Worm (Caenorhabditis elegans) whole organism, L1 larva: ENCODE data around the gene ift-139.

ENCODE experiments used
- C04F5.9 ChIP-seq: sonication (generic microtip); optimal IDR thresholded peaks from 2 replicates; lab custom pipeline; 2016; ENCODE audit warnings: missing genetic modification characterization, missing compliant biosample characterization
- C16A3.4 ChIP-seq: fragments of 150-350 bp; optimal IDR thresholded peaks from 2 replicates; lab custom pipeline; 2014; ENCODE audit warnings: missing biosample characterization, missing genetic modification characterization
- C34B4.2 ChIP-seq: sonication (generic microtip); optimal IDR thresholded peaks from 2 replicates; lab custom pipeline; 2017; ENCODE audit warnings: mild to moderate bottlenecking, missing genetic modification characterization, missing compliant biosample characterization
- F16B12.6 ChIP-seq: fragments of 150-350 bp; optimal IDR thresholded peaks from 2 replicates; lab custom pipeline; 2014; ENCODE audit warnings: missing biosample characterization, missing genetic modification characterization
- alr-1 ChIP-seq: fragments of 200-800 bp; sonication (Bioruptor generic); optimal IDR thresholded peaks from 2 replicates; lab custom pipeline; 2018; ENCODE audit warnings: borderline replicate concordance, mild to moderate bottlenecking, missing genetic modification characterization, missing compliant biosample characterization
- ceh-63 ChIP-seq: fragments of 200-800 bp; sonication (Bioruptor generic); optimal IDR thresholded peaks from 2 replicates; lab custom pipeline; 2018; ENCODE audit warnings: mild to moderate bottlenecking, missing genetic modification characterization, missing compliant biosample characterization
- ceh-82 ChIP-seq, 3 experiments: fragments of 150-350 bp in 1 of 3; sonication (generic microtip) in 2 of 3; optimal IDR thresholded peaks; 2 replicates each; lab custom pipeline; 2014 to 2017; ENCODE audit warnings: missing biosample characterization in 3 of 3, missing genetic modification characterization in 3 of 3
- dpl-1 ChIP-seq, 3 experiments: fragments of 150-350 bp in 2 of 3; sonication (generic microtip) in 1 of 3; optimal IDR thresholded peaks; 2 replicates each; lab custom pipeline; 2014 to 2017; ENCODE audit warnings: missing biosample characterization in 3 of 3, missing genetic modification characterization in 3 of 3, missing genetic modification reagents in 3 of 3
- dsc-1 ChIP-seq: sonication (generic microtip); optimal IDR thresholded peaks from 2 replicates; lab custom pipeline; 2016; ENCODE audit warnings: mild to moderate bottlenecking, missing genetic modification characterization, missing compliant biosample characterization
- efl-1 ChIP-seq, 4 experiments: fragments of 150-350 bp; optimal IDR thresholded peaks in 3 of 4; peaks in 1 of 4; 1 replicate in 1 of 4; 2 replicates in 3 of 4; lab custom pipeline; 2014; ENCODE audit warnings: missing biosample characterization in 2 of 4, missing genetic modification characterization in 2 of 4, missing genetic modification reagents in 2 of 4
- elt-2 ChIP-seq: sonication (generic microtip); optimal IDR thresholded peaks from 2 replicates; lab custom pipeline; 2016; ENCODE audit warnings: missing genetic modification characterization, mild to moderate bottlenecking, inconsistent platforms, missing compliant biosample characterization, missing genetic modification reagents
- elt-3 ChIP-seq, 6 experiments: fragments of 150-350 bp in 1 of 6; sonication (generic microtip); optimal IDR thresholded peaks; 2 replicates each; lab custom pipeline; 2017 to 2018; ENCODE audit warnings: missing biosample characterization in 6 of 6, missing genetic modification characterization in 6 of 6, inconsistent platforms in 1 of 6
- ets-5 ChIP-seq: fragments of 200-800 bp; sonication (Bioruptor generic); IDR thresholded peaks from 2 replicates; pipeline ENCODE4 v1.3.6; 2022; ENCODE audit warnings: missing genetic modification characterization, missing compliant biosample characterization
- fkh-10 ChIP-seq: sonication (generic microtip); optimal IDR thresholded peaks from 2 replicates; lab custom pipeline; 2017; ENCODE audit warnings: missing biosample characterization, missing genetic modification reagents, missing genetic modification characterization
- fkh-4 ChIP-seq: sonication (generic microtip); optimal IDR thresholded peaks from 2 replicates; lab custom pipeline; 2016; ENCODE audit warnings: missing compliant biosample characterization, missing genetic modification characterization, borderline replicate concordance
- fkh-8 ChIP-seq: sonication (generic microtip); optimal IDR thresholded peaks from 2 replicates; lab custom pipeline; 2016; ENCODE audit warnings: mild to moderate bottlenecking, missing genetic modification characterization, missing compliant biosample characterization
- fos-1 ChIP-seq: fragments of 150-350 bp; optimal IDR thresholded peaks from 2 replicates; lab custom pipeline; 2014; ENCODE audit warnings: missing biosample characterization, missing genetic modification characterization
- grh-1 ChIP-seq: fragments of 200-800 bp; sonication (Bioruptor generic); IDR thresholded peaks from 2 replicates; pipeline ENCODE4 v1.3.6; 2022; ENCODE audit warnings: missing genetic modification reagents, missing genetic modification characterization, missing compliant biosample characterization
- hlh-4 ChIP-seq: sonication (generic microtip); optimal IDR thresholded peaks from 2 replicates; lab custom pipeline; 2016; ENCODE audit warnings: mild to moderate bottlenecking, missing genetic modification characterization, missing compliant biosample characterization
- irx-1 ChIP-seq: sonication (generic microtip); optimal IDR thresholded peaks from 2 replicates; lab custom pipeline; 2016; ENCODE audit warnings: missing genetic modification characterization, missing compliant biosample characterization
- isw-1 ChIP-seq: fragments of 200-800 bp; sonication (Bioruptor generic); IDR thresholded peaks from 2 replicates; pipeline ENCODE4 v1.3.6; 2022; ENCODE audit warnings: missing genetic modification characterization, missing compliant biosample characterization
- lin-13 ChIP-seq: fragments of 150-350 bp; optimal IDR thresholded peaks from 2 replicates; lab custom pipeline; 2014; ENCODE audit warnings: missing biosample characterization, missing genetic modification reagents, missing genetic modification characterization
- lin-15B ChIP-seq: fragments of 150-350 bp; sonication (generic microtip); optimal IDR thresholded peaks from 3 replicates; lab custom pipeline; 2014; ENCODE audit warnings: missing biosample characterization, missing genetic modification characterization
- lin-35 ChIP-seq, 2 experiments: fragments of 150-350 bp; optimal IDR thresholded peaks; 2 replicates each; lab custom pipeline; 2014; ENCODE audit warnings: missing biosample characterization in 2 of 2, missing genetic modification characterization in 2 of 2, missing genetic modification reagents in 2 of 2
- lir-3 ChIP-seq: sonication (generic microtip); optimal IDR thresholded peaks from 2 replicates; lab custom pipeline; 2016; ENCODE audit warnings: mild to moderate bottlenecking, missing genetic modification characterization, moderate library complexity, missing compliant biosample characterization; ENCODE audit not compliant: poor library complexity
- lsy-2 ChIP-seq, 2 experiments: fragments of 150-350 bp; optimal IDR thresholded peaks; 2 replicates each; lab custom pipeline; 2014; ENCODE audit warnings: missing biosample characterization in 2 of 2, missing genetic modification characterization in 2 of 2
- mab-9 ChIP-seq: fragments of 200-800 bp; sonication (Bioruptor generic); IDR thresholded peaks from 2 replicates; pipeline ENCODE4 v1.3.6; 2022; ENCODE audit warnings: missing genetic modification reagents, missing genetic modification characterization, missing compliant biosample characterization
- mdl-1 ChIP-seq, 2 experiments: fragments of 150-350 bp; optimal IDR thresholded peaks; 2 replicates each; lab custom pipeline; 2014 to 2017; ENCODE audit warnings: missing biosample characterization in 2 of 2, missing genetic modification characterization in 2 of 2, inconsistent platforms in 1 of 2
- nhr-19 ChIP-seq: fragments of 200-800 bp; sonication (Bioruptor generic); conservative IDR thresholded peaks from 2 replicates; pipeline ENCODE4 v1.3.6; 2022; ENCODE audit warnings: missing genetic modification characterization, missing compliant biosample characterization
- nhr-20 ChIP-seq: sonication (generic microtip); optimal IDR thresholded peaks from 2 replicates; lab custom pipeline; 2016; ENCODE audit warnings: mild to moderate bottlenecking, missing genetic modification characterization, missing compliant biosample characterization
- nhr-237 ChIP-seq: fragments of 150-350 bp; optimal IDR thresholded peaks from 2 replicates; lab custom pipeline; 2014; ENCODE audit warnings: missing biosample characterization, missing genetic modification characterization
- nhr-28 ChIP-seq: fragments of 150-350 bp; optimal IDR thresholded peaks from 2 replicates; lab custom pipeline; 2014; ENCODE audit warnings: missing biosample characterization, missing genetic modification characterization
- nhr-47 ChIP-seq: sonication (generic microtip); optimal IDR thresholded peaks from 2 replicates; lab custom pipeline; 2016; ENCODE audit warnings: mild to moderate bottlenecking, missing genetic modification characterization, moderate library complexity, missing compliant biosample characterization
- nhr-71 ChIP-seq: sonication (generic microtip); optimal IDR thresholded peaks from 2 replicates; lab custom pipeline; 2016; ENCODE audit warnings: mild to moderate bottlenecking, missing genetic modification characterization, moderate library complexity, missing compliant biosample characterization
- nhr-76 ChIP-seq: sonication (generic microtip); optimal IDR thresholded peaks from 2 replicates; lab custom pipeline; 2017; ENCODE audit warnings: missing biosample characterization, missing genetic modification characterization
- nhr-85 ChIP-seq: sonication (generic microtip); peaks from one replicate; lab custom pipeline; 2016; ENCODE audit warnings: missing genetic modification characterization, inconsistent platforms, missing compliant biosample characterization
- pax-3 ChIP-seq: fragments of 200-800 bp; sonication (Bioruptor generic); optimal IDR thresholded peaks from 2 replicates; lab custom pipeline; 2018; ENCODE audit warnings: mild to moderate bottlenecking, missing genetic modification characterization, moderate library complexity, missing compliant biosample characterization
- pqm-1 ChIP-seq: sonication (generic microtip); optimal IDR thresholded peaks from 3 replicates; lab custom pipeline; 2017; ENCODE audit warnings: missing biosample characterization, missing genetic modification characterization
- rnt-1 ChIP-seq: sonication (generic microtip); optimal IDR thresholded peaks from 2 replicates; lab custom pipeline; 2016; ENCODE audit warnings: mild to moderate bottlenecking, missing genetic modification characterization, moderate library complexity, missing compliant biosample characterization
- skn-1 ChIP-seq: fragments of 150-350 bp; optimal IDR thresholded peaks from 2 replicates; lab custom pipeline; 2014; ENCODE audit warnings: missing biosample characterization, missing genetic modification characterization
- snu-23 ChIP-seq: sonication (generic microtip); optimal IDR thresholded peaks from 2 replicates; lab custom pipeline; 2016; ENCODE audit warnings: missing genetic modification characterization, missing compliant biosample characterization
- sptf-1 ChIP-seq: fragments of 150-350 bp; optimal IDR thresholded peaks from 2 replicates; lab custom pipeline; 2014; ENCODE audit warnings: missing biosample characterization, missing genetic modification characterization
- swsn-7 ChIP-seq: sonication (generic microtip); optimal IDR thresholded peaks from 2 replicates; lab custom pipeline; 2016; ENCODE audit warnings: missing genetic modification characterization, missing compliant biosample characterization
- tbx-2 ChIP-seq: sonication (generic microtip); optimal IDR thresholded peaks from 2 replicates; lab custom pipeline; 2016; ENCODE audit warnings: missing genetic modification characterization, missing compliant biosample characterization
- unc-130 ChIP-seq: fragments of 150-350 bp; optimal IDR thresholded peaks from 2 replicates; lab custom pipeline; 2017; ENCODE audit warnings: missing biosample characterization, missing genetic modification characterization, inconsistent platforms
- unc-30 ChIP-seq: sonication (generic microtip); optimal IDR thresholded peaks from 2 replicates; lab custom pipeline; 2017; ENCODE audit warnings: missing biosample characterization, missing genetic modification characterization
- unc-62 ChIP-seq: fragments of 150-350 bp; optimal IDR thresholded peaks from 2 replicates; lab custom pipeline; 2014; ENCODE audit warnings: missing biosample characterization, missing genetic modification reagents, missing genetic modification characterization
- xbp-1 ChIP-seq: sonication (generic microtip); optimal IDR thresholded peaks from 2 replicates; lab custom pipeline; 2016; ENCODE audit warnings: missing genetic modification characterization, missing compliant biosample characterization
- zip-4 ChIP-seq: fragments of 200-800 bp; sonication (Bioruptor generic); optimal IDR thresholded peaks from 2 replicates; lab custom pipeline; 2018; ENCODE audit warnings: mild to moderate bottlenecking, missing genetic modification characterization, moderate library complexity, missing compliant biosample characterization
- ztf-4 ChIP-seq: fragments of 150-350 bp; optimal IDR thresholded peaks from 2 replicates; lab custom pipeline; 2014; ENCODE audit warnings: missing biosample characterization, missing genetic modification characterization

Gene ift-139

ce11 chrIII:6019512-6020209, 19.6 kb downstream of the ift-139 start, which contains the start of the genes npp-10 and cyk-3:
Gene npp-10, minus strand, starts transcription at chrIII:6019562.
Gene cyk-3, plus strand, starts transcription at chrIII:6020159.
- TF ChIP-seq nhr-237 = no peak
- TF ChIP-seq nhr-19 (GFP tag; lab: Robert Waterston, UW) = peak; percentile 44
- peak; percentile 75 for TF ChIP-seq nhr-85 (tag; lab: Kevin White, UChicago)
- TF ChIP-seq unc-30 (tag; lab: Kevin White, UChicago) = no peak
- TF ChIP-seq irx-1 (tag; lab: Kevin White, UChicago) = peak; percentile 29
- TF ChIP-seq ceh-63 (GFP tag; lab: Kevin White, UChicago) = no peak
- TF ChIP-seq nhr-76 (tag; lab: Kevin White, UChicago) = no peak
- no peak for TF ChIP-seq lir-3 (tag; lab: Kevin White, UChicago)
- TF ChIP-seq fkh-4 = no peak
- no peak for TF ChIP-seq fos-1 (tag; lab: Kevin White, UChicago)
- no peak for TF ChIP-seq C04F5.9 (tag; lab: Kevin White, UChicago)
- peak; percentile 57 to 74 (median 71) for TF ChIP-seq dpl-1 (GFP tag; optimal IDR thresholded peaks at IDR 0.05; lab: Kevin White, UChicago)
- TF ChIP-seq unc-62 = no peak
- peak; percentile 9 for TF ChIP-seq unc-130 (tag; lab: Kevin White, UChicago)
- TF ChIP-seq pax-3 = no peak
- no peak for TF ChIP-seq mab-9 (GFP tag; lab: Robert Waterston, UW)
- TF ChIP-seq ztf-4 (tag; lab: Kevin White, UChicago) = no peak
- TF ChIP-seq skn-1 (tag; lab: Kevin White, UChicago) = no peak
- TF ChIP-seq tbx-2 (tag; lab: Kevin White, UChicago) = no peak
- peak in 1 of 2 experiments; percentile 78 for TF ChIP-seq lsy-2 (tag; optimal IDR thresholded peaks at IDR 0.05; lab: Kevin White, UChicago)
- TF ChIP-seq F16B12.6 = peak; percentile 59
- TF ChIP-seq sptf-1 (tag; lab: Kevin White, UChicago) = no peak
- no peak for TF ChIP-seq elt-2 (tag; lab: Kevin White, UChicago)
- TF ChIP-seq grh-1 (GFP tag; lab: Robert Waterston, UW) = no peak
- TF ChIP-seq elt-3 (tag; optimal IDR thresholded peaks at IDR 0.05; lab: Kevin White, UChicago) = peak in 1 of 6 experiments; percentile 13
- TF ChIP-seq xbp-1 = peak; percentile 27
- TF ChIP-seq mdl-1 (tag; optimal IDR thresholded peaks at IDR 0.05; lab: Kevin White, UChicago) = no peak
- no peak for TF ChIP-seq fkh-8
- peak; percentile 1 for TF ChIP-seq dsc-1
- peak; percentile 35 for TF ChIP-seq swsn-7
- TF ChIP-seq lin-15B (tag; lab: Kevin White, UChicago) = peak; percentile 61
- peak; percentile 63 to 77 for TF ChIP-seq lin-35 (GFP tag; optimal IDR thresholded peaks at IDR 0.05; lab: Kevin White, UChicago)
- TF ChIP-seq ceh-82 (tag; optimal IDR thresholded peaks at IDR 0.05; lab: Kevin White, UChicago) = peak in 1 of 3 experiments; percentile 42
- no peak for TF ChIP-seq pqm-1 (tag; lab: Kevin White, UChicago)
- peak; percentile 24; the same call in 1 of the 2 replicates for TF ChIP-seq isw-1 (GFP tag; lab: Robert Waterston, UW)
- TF ChIP-seq lin-13 (GFP tag; lab: Kevin White, UChicago) = no peak
- TF ChIP-seq nhr-71 (tag; lab: Kevin White, UChicago) = no peak
- TF ChIP-seq ets-5 (GFP tag; lab: Robert Waterston, UW) = no peak
- no peak for TF ChIP-seq alr-1
- TF ChIP-seq C16A3.4 = peak; percentile 57
- peak; percentile 32 for TF ChIP-seq nhr-20 (tag; lab: Kevin White, UChicago)
- peak; percentile 58 for TF ChIP-seq snu-23 (GFP tag; lab: Kevin White, UChicago)
- TF ChIP-seq C34B4.2 (tag; lab: Kevin White, UChicago) = no peak
- TF ChIP-seq fkh-10 (GFP tag; lab: Kevin White, UChicago) = no peak
- no peak for TF ChIP-seq zip-4 (GFP tag; lab: Kevin White, UChicago)
- TF ChIP-seq hlh-4 (tag; lab: Kevin White, UChicago) = no peak
- TF ChIP-seq rnt-1 (tag; lab: Kevin White, UChicago) = peak; percentile 64
- peak; percentile 70 to 78 for TF ChIP-seq efl-1 (optimal IDR thresholded peaks at IDR 0.05; lab: Kevin White, UChicago)
- TF ChIP-seq efl-1 (GFP tag; optimal IDR thresholded peaks at IDR 0.05 in 1 of 2; lab: Kevin White, UChicago) = peak; percentile 74 to 96
- TF ChIP-seq nhr-47 (tag; lab: Kevin White, UChicago) = no peak
- no peak for TF ChIP-seq nhr-28 (tag; lab: Kevin White, UChicago)
